Fruit fly (Drosophila melanogaster): ENCODE results near the gene Gr66a.

Gene Gr66a

dm6 chr3L:8296941-8297340 lies 9.8 kb downstream of the Gr66a start, which contains the start of gene Rab19:
Gene Rab19 (plus strand): TSS chr3L:8297018.
- TF ChIP-seq brk (GFP tag; optimal IDR thresholded peaks at IDR 0.05) (peak; percentile 18), Jra (GFP tag; optimal IDR thresholded peaks at IDR 0.05) (no peak), Dif (GFP tag; optimal IDR thresholded peaks at IDR 0.05; ENCODE audit: partially characterized antibody) (no peak), Hr78 (GFP tag; optimal IDR thresholded peaks at IDR 0.05) (peak; percentile 40)

- TF ChIP-seq Dfd (GFP tag; optimal IDR thresholded peaks at IDR 0.05) (no peak), Rel (GFP tag; optimal IDR thresholded peaks at IDR 0.05) (no peak), Rel (tag; optimal IDR thresholded peaks at IDR 0.05) (peak; percentile 1)
Observed at dm6 chr3L:8295227-8295626, 11.6 kb downstream of the Gr66a start, which contains the start of gene CG7201. Gene CG7201 (minus strand): TSS chr3L:8295327.

- TF ChIP-seq dl (GFP tag; optimal IDR thresholded peaks at IDR 0.05; ENCODE audit: insufficient read depth in 1 of 2, partially characterized antibody in 2 of 2) (no peak), fru (GFP tag; optimal IDR thresholded peaks at IDR 0.05) (peak; percentile 39), tai (GFP tag; optimal IDR thresholded peaks at IDR 0.05) (peak; percentile 83), GATAd (GFP tag; optimal IDR thresholded peaks at IDR 0.05) (no peak), ey (GFP tag; optimal IDR thresholded peaks at IDR 0.05) (no peak), Sp1 (GFP tag; optimal IDR thresholded peaks at IDR 0.05) (peak; percentile 28), brk (GFP tag; optimal IDR thresholded peaks at IDR 0.05) (peak; percentile 54), HLH106 (tag; optimal IDR thresholded peaks at IDR 0.05) (no peak), Hr78 (GFP tag; optimal IDR thresholded peaks at IDR 0.05) (no peak), br (GFP tag; optimal IDR thresholded peaks at IDR 0.05) (peak; percentile 44), Myc (optimal IDR thresholded peaks at IDR 0.05) (peak; percentile 5), dsf (GFP tag; optimal IDR thresholded peaks at IDR 0.05; ENCODE audit: borderline replicate concordance) (no peak), lola (GFP tag; optimal IDR thresholded peaks at IDR 0.05) (no peak), N (GFP tag; optimal IDR thresholded peaks at IDR 0.05) (no peak), Hnf4 (GFP tag; optimal IDR thresholded peaks at IDR 0.05) (peak; percentile 50), foxo (GFP tag; optimal IDR thresholded peaks at IDR 0.05) (peak in 1 of 2 experiments; percentile 54), CG32264 (GFP tag; optimal IDR thresholded peaks at IDR 0.05) (no peak), Abd-B (GFP tag; optimal IDR thresholded peaks at IDR 0.05) (no peak), rgr (GFP tag; optimal IDR thresholded peaks at IDR 0.05) (peak; percentile 43), Hr83 (GFP tag; optimal IDR thresholded peaks at IDR 0.05; ENCODE audit: poor library complexity, severe bottlenecking) (peak; percentile 23), dmrt93B (GFP tag; optimal IDR thresholded peaks at IDR 0.05) (no peak), woc (GFP tag; optimal IDR thresholded peaks at IDR 0.05) (no peak), Jra (GFP tag; optimal IDR thresholded peaks at IDR 0.05) (peak; percentile 63), Dfd (GFP tag; optimal IDR thresholded peaks at IDR 0.05) (no peak), sv (GFP tag; optimal IDR thresholded peaks at IDR 0.05) (peak; percentile 36), pan (optimal IDR thresholded peaks at IDR 0.05) (no peak), Mio (GFP tag; optimal IDR thresholded peaks at IDR 0.05) (no peak), CrebA (GFP tag; optimal IDR thresholded peaks at IDR 0.05; ENCODE audit: borderline replicate concordance) (no peak), psq (GFP tag; optimal IDR thresholded peaks at IDR 0.05) (peak; percentile 33), usp (GFP tag; optimal IDR thresholded peaks at IDR 0.05) (no peak), jim (GFP tag; optimal IDR thresholded peaks at IDR 0.05) (no peak), OdsH (GFP tag; optimal IDR thresholded peaks at IDR 0.05) (peak; percentile 32), Vsx2 (GFP tag; optimal IDR thresholded peaks at IDR 0.05; ENCODE audit: partially characterized antibody) (no peak), sage (GFP tag; optimal IDR thresholded peaks at IDR 0.05) (no peak), Dif (GFP tag; optimal IDR thresholded peaks at IDR 0.05; ENCODE audit: partially characterized antibody) (no peak), CG9705 (GFP tag; optimal IDR thresholded peaks at IDR 0.05) (no peak), Rel (GFP tag; optimal IDR thresholded peaks at IDR 0.05) (no peak), Rel (tag; optimal IDR thresholded peaks at IDR 0.05) (peak; percentile 19), h (GFP tag; optimal IDR thresholded peaks at IDR 0.05) (peak; percentile 52)
Observed at dm6 chr3L:8289336-8290258, 17.2 kb downstream of the Gr66a start, which contains the start of gene cert. Gene cert (minus strand): TSS chr3L:8289870.
